Worm (Caenorhabditis elegans) whole organism, L2 larva: ENCODE results near the gene C03A3.3.
A peak's percentile ranks its signal among the peaks of the same experiment; 100 is the strongest.

ENCODE experiments used
- C34F6.9 ChIP-seq: fragments of 150-350 bp; optimal IDR thresholded peaks from 2 replicates; lab custom pipeline; 2014; ENCODE audit warnings: missing biosample characterization, missing genetic modification characterization
- F13H6.1 ChIP-seq: sonication (generic microtip); optimal IDR thresholded peaks from 2 replicates; lab custom pipeline; 2016; ENCODE audit warnings: missing genetic modification characterization, missing compliant biosample characterization
- R02D3.7 ChIP-seq: fragments of 150-350 bp; optimal IDR thresholded peaks from 2 replicates; lab custom pipeline; 2014; ENCODE audit warnings: missing biosample characterization, missing genetic modification characterization
- Y55F3AM.14 ChIP-seq: fragments of 200-800 bp; sonication (Bioruptor generic); optimal IDR thresholded peaks from 2 replicates; lab custom pipeline; 2018; ENCODE audit warnings: mild to moderate bottlenecking, missing genetic modification characterization, missing compliant biosample characterization
- ZK546.5 ChIP-seq: sonication (generic microtip); optimal IDR thresholded peaks from 2 replicates; lab custom pipeline; 2017; ENCODE audit warnings: missing biosample characterization, missing genetic modification characterization
- alr-1 ChIP-seq: fragments of 150-350 bp; optimal IDR thresholded peaks from 2 replicates; lab custom pipeline; 2014; ENCODE audit warnings: missing biosample characterization, missing genetic modification characterization
- blmp-1 ChIP-seq: sonication (generic microtip); optimal IDR thresholded peaks from 2 replicates; lab custom pipeline; 2017; ENCODE audit warnings: missing genetic modification characterization, mild to moderate bottlenecking, missing compliant biosample characterization, antibody characterized with exemption, moderate library complexity; ENCODE audit not compliant: insufficient read depth
- ceh-16 ChIP-seq: fragments of 150-350 bp; optimal IDR thresholded peaks from 2 replicates; lab custom pipeline; 2014; ENCODE audit warnings: missing biosample characterization, missing genetic modification characterization
- ceh-82 ChIP-seq: fragments of 150-350 bp; optimal IDR thresholded peaks from 2 replicates; lab custom pipeline; 2014; ENCODE audit warnings: missing biosample characterization, missing genetic modification characterization
- dmd-4 ChIP-seq: sonication (generic microtip); optimal IDR thresholded peaks from 2 replicates; lab custom pipeline; 2017; ENCODE audit warnings: missing biosample characterization, missing genetic modification characterization
- elt-3 ChIP-seq: sonication (generic microtip); optimal IDR thresholded peaks from 2 replicates; lab custom pipeline; 2017; ENCODE audit warnings: missing biosample characterization, missing genetic modification characterization
- fos-1 ChIP-seq: fragments of 150-350 bp; optimal IDR thresholded peaks from 2 replicates; lab custom pipeline; 2014; ENCODE audit warnings: missing biosample characterization, missing genetic modification characterization
- lin-39 ChIP-seq: fragments of 150-350 bp; optimal IDR thresholded peaks from 2 replicates; lab custom pipeline; 2014; ENCODE audit warnings: missing biosample characterization, missing genetic modification reagents, missing genetic modification characterization
- lsy-2 ChIP-seq, 2 experiments: fragments of 150-350 bp in 1 of 2; sonication (generic microtip) in 1 of 2; optimal IDR thresholded peaks; 2 replicates each; lab custom pipeline; 2014 to 2017; ENCODE audit warnings: missing biosample characterization in 2 of 2, missing genetic modification characterization in 2 of 2
- mab-5 ChIP-seq: fragments of 150-350 bp; optimal IDR thresholded peaks from 2 replicates; lab custom pipeline; 2014; ENCODE audit warnings: missing biosample characterization, missing genetic modification characterization
- mbf-1 ChIP-seq: sonication (generic microtip); optimal IDR thresholded peaks from 2 replicates; lab custom pipeline; 2017; ENCODE audit warnings: missing biosample characterization, missing genetic modification characterization
- nhr-11 ChIP-seq: fragments of 150-350 bp; optimal IDR thresholded peaks from 2 replicates; lab custom pipeline; 2014; ENCODE audit warnings: missing biosample characterization, missing genetic modification characterization
- nhr-12 ChIP-seq: fragments of 150-350 bp; optimal IDR thresholded peaks from 2 replicates; lab custom pipeline; 2014; ENCODE audit warnings: missing biosample characterization, missing genetic modification characterization
- nhr-129 ChIP-seq: fragments of 150-350 bp; optimal IDR thresholded peaks from 2 replicates; lab custom pipeline; 2014; ENCODE audit warnings: missing biosample characterization, missing genetic modification characterization
- nhr-21 ChIP-seq: fragments of 150-350 bp; optimal IDR thresholded peaks from 2 replicates; lab custom pipeline; 2014; ENCODE audit warnings: missing biosample characterization, missing genetic modification characterization
- nhr-237 ChIP-seq: fragments of 150-350 bp; optimal IDR thresholded peaks from 2 replicates; lab custom pipeline; 2014; ENCODE audit warnings: missing biosample characterization, missing genetic modification characterization
- nhr-25 ChIP-seq: fragments of 150-350 bp; sonication (generic microtip); optimal IDR thresholded peaks from 3 replicates; lab custom pipeline; 2014; ENCODE audit warnings: missing biosample characterization, missing genetic modification characterization
- nhr-77 ChIP-seq: fragments of 150-350 bp; optimal IDR thresholded peaks from 2 replicates; lab custom pipeline; 2014; ENCODE audit warnings: missing biosample characterization, missing genetic modification characterization
- peb-1 ChIP-seq: fragments of 150-350 bp; optimal IDR thresholded peaks from 2 replicates; lab custom pipeline; 2014; ENCODE audit warnings: missing biosample characterization, missing genetic modification characterization
- sem-4 ChIP-seq: fragments of 150-350 bp; optimal IDR thresholded peaks from 2 replicates; lab custom pipeline; 2014; ENCODE audit warnings: missing biosample characterization, missing genetic modification reagents, missing genetic modification characterization
- skn-1 ChIP-seq: sonication (generic microtip); optimal IDR thresholded peaks from 2 replicates; lab custom pipeline; 2017; ENCODE audit warnings: missing biosample characterization, missing genetic modification characterization
- sma-3 ChIP-seq: sonication (generic microtip); optimal IDR thresholded peaks from 2 replicates; lab custom pipeline; 2016; ENCODE audit warnings: missing genetic modification reagents, missing genetic modification characterization, missing compliant biosample characterization
- sma-9 ChIP-seq, 2 experiments: fragments of 150-350 bp in 1 of 2; sonication (generic microtip) in 1 of 2; optimal IDR thresholded peaks; 2 replicates each; lab custom pipeline; 2014 to 2016; ENCODE audit warnings: missing genetic modification characterization in 2 of 2, mild to moderate bottlenecking in 1 of 2, missing biosample characterization in 1 of 2, missing compliant biosample characterization in 1 of 2, missing genetic modification reagents in 1 of 2, moderate library complexity in 1 of 2
- snpc-4 ChIP-seq: fragments of 150-350 bp; optimal IDR thresholded peaks from 2 replicates; lab custom pipeline; 2014; ENCODE audit warnings: missing biosample characterization, missing genetic modification characterization
- unc-39 ChIP-seq: fragments of 150-350 bp; optimal IDR thresholded peaks from 2 replicates; lab custom pipeline; 2014; ENCODE audit warnings: missing biosample characterization, missing genetic modification characterization
- unc-55 ChIP-seq: fragments of 150-350 bp; sonication (generic microtip); optimal IDR thresholded peaks from 3 replicates; lab custom pipeline; 2014; ENCODE audit warnings: missing biosample characterization, missing genetic modification reagents, missing genetic modification characterization
- unc-62 ChIP-seq: fragments of 150-350 bp; optimal IDR thresholded peaks from 2 replicates; lab custom pipeline; 2014; ENCODE audit warnings: missing biosample characterization, missing genetic modification reagents, missing genetic modification characterization
- zag-1 ChIP-seq: fragments of 150-350 bp; optimal IDR thresholded peaks from 2 replicates; lab custom pipeline; 2014; ENCODE audit warnings: missing biosample characterization, missing genetic modification characterization
- ztf-1 ChIP-seq: fragments of 200-800 bp; sonication (Bioruptor generic); conservative IDR thresholded peaks from 2 replicates; pipeline ENCODE4 v1.3.6; 2022; ENCODE audit warnings: missing genetic modification characterization, missing compliant biosample characterization
- ztf-11 ChIP-seq: sonication (generic microtip); optimal IDR thresholded peaks from 2 replicates; lab custom pipeline; 2017; ENCODE audit warnings: missing biosample characterization, missing genetic modification characterization
- ztf-4 ChIP-seq: fragments of 150-350 bp; optimal IDR thresholded peaks from 2 replicates; lab custom pipeline; 2014; ENCODE audit warnings: missing biosample characterization, missing genetic modification characterization

The C03A3.3 gene

DNA sequence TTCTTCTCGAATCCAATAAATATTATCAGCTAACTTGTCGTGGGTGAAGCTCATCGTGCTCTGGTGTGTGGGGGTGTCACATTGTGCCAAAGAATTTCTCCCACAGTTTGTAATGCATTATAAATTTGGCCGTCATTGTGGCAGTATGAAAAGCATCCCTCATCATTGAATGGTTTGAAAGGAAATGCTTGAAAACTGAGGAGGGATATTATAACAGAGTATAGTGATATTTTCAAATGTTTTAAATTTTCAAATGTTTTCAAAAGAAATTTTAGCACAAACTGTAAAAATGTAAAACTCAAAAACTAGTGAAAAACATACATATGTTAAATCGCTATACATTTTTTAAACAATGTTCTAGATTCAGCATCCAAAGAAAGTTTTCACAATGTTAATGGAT lies at the start of gene C03A3.3:
Gene C03A3.3 (minus strand): TSS at position 101 of the 400 bp plus-strand sequence.
- TF ChIP-seq R02D3.7 (tag; lab: Kevin White, UChicago) (no peak), unc-55 (GFP tag; lab: Kevin White, UChicago) (peak; percentile 31), skn-1 (tag; lab: Kevin White, UChicago) (no peak)
- TF ChIP-seq, all 48 proteins: peak for 1

DNA sequence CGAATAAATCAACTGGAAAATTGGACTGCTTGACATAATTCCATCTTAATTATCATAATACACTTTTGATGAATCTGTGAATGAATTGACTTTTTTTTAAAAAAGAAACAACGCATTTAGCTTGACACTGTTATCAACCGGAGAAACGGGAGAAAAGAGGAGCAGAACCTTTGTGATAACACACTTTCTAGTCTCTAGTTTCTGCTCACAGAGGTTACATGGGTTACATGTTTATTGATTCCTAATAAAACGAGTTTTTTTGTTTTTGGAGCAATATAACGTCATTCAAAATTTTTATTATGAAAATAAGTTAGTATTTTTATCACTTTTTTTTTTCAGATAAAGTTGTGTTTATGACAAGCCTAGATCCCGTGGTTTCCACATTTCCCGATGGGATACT lies 49.1 kb upstream of the C03A3.3 start, which contains the start of gene hizr-1:
Gene hizr-1 (plus strand): TSS at position 340 of the 400 bp plus-strand sequence.
- TF ChIP-seq elt-3: no peak
- no peak for TF ChIP-seq nhr-12 (tag; lab: Kevin White, UChicago)
- TF ChIP-seq ztf-11 (tag; lab: Kevin White, UChicago): no peak
- TF ChIP-seq fos-1: peak; percentile 43
- no peak for TF ChIP-seq unc-62
- no peak for TF ChIP-seq nhr-77 (tag; lab: Kevin White, UChicago)
- no peak for TF ChIP-seq ZK546.5 (tag; lab: Kevin White, UChicago)

DNA sequence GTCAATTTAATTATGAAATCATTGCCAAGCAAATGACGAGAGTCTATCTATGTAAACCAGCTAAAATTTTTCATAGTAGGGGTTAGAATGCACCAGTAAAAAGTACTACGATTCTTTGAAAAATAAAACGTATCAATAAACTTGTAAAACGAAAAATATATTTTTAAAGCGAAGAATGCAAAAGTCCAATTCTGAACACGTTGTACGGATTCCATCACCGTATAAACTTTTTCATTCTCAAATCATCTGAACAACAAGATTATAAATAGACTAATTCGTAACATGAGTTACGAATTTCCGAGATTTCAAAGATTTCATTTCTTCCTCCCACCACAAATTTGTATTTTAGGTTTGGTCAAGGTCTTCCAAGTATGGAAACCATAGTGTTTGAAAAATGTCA lies 47.9 kb upstream of the C03A3.3 start, which contains the start of gene nlp-57:
Gene nlp-57 (plus strand): TSS at position 301 of the 400 bp plus-strand sequence.
- TF ChIP-seq ztf-11 (tag; lab: Kevin White, UChicago) (no peak), ztf-4 (tag; lab: Kevin White, UChicago) (no peak), nhr-11 (tag; lab: Kevin White, UChicago) (no peak), sem-4 (no peak), dmd-4 (tag; lab: Kevin White, UChicago) (no peak), mbf-1 (tag; lab: Kevin White, UChicago) (no peak), nhr-25 (tag; lab: Kevin White, UChicago) (no peak), blmp-1 (no peak), lsy-2 (tag; optimal IDR thresholded peaks at IDR 0.05; lab: Kevin White, UChicago) (no peak), unc-39 (no peak), nhr-237 (tag; lab: Kevin White, UChicago) (no peak), sma-3 (GFP tag; lab: Kevin White, UChicago) (no peak), nhr-129 (tag; lab: Kevin White, UChicago) (no peak), R02D3.7 (tag; lab: Kevin White, UChicago) (no peak), lin-39 (tag; lab: Kevin White, UChicago) (no peak), ceh-16 (no peak), mab-5 (tag; lab: Kevin White, UChicago) (no peak)

DNA sequence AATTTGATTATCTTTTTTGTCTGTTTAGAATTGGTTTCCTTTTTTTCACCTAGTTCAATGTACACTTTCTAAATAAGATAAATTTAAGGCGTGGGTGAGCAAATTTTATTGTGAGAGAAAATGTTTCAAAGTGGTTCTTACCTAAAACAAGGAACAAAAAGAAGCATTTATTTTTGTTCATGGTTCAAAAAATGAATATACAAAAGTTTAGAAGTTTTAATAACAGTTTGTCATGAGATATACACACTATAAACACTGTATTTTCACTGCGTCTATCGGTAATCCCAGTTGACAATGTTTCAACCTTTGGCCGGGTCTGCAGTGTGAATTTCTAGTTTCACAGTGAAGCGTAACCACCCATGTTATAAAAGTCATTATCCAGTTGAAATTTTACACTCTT lies 46.5 kb upstream of the C03A3.3 start, which contains the start of gene F08G12.11:
Gene F08G12.11 (minus strand): TSS at position 181 of the 400 bp plus-strand sequence.
- TF ChIP-seq Y55F3AM.14 (no peak), nhr-21 (no peak), skn-1 (tag; lab: Kevin White, UChicago) (no peak), mab-5 (tag; lab: Kevin White, UChicago) (no peak), ceh-82 (tag; lab: Kevin White, UChicago) (no peak), sma-9 (GFP tag; optimal IDR thresholded peaks at IDR 0.05; lab: Kevin White, UChicago) (no peak), sma-9 (tag; optimal IDR thresholded peaks at IDR 0.05; lab: Kevin White, UChicago) (no peak), lin-39 (tag; lab: Kevin White, UChicago) (no peak), sma-3 (GFP tag; lab: Kevin White, UChicago) (no peak), ceh-16 (no peak), snpc-4 (no peak), fos-1 (no peak), nhr-12 (tag; lab: Kevin White, UChicago) (no peak), peb-1 (tag; lab: Kevin White, UChicago) (no peak), C34F6.9 (no peak), alr-1 (tag; lab: Kevin White, UChicago) (no peak), unc-39 (no peak), dmd-4 (tag; lab: Kevin White, UChicago) (no peak), F13H6.1 (no peak), zag-1 (tag; lab: Kevin White, UChicago) (no peak), nhr-25 (tag; lab: Kevin White, UChicago) (no peak)

DNA sequence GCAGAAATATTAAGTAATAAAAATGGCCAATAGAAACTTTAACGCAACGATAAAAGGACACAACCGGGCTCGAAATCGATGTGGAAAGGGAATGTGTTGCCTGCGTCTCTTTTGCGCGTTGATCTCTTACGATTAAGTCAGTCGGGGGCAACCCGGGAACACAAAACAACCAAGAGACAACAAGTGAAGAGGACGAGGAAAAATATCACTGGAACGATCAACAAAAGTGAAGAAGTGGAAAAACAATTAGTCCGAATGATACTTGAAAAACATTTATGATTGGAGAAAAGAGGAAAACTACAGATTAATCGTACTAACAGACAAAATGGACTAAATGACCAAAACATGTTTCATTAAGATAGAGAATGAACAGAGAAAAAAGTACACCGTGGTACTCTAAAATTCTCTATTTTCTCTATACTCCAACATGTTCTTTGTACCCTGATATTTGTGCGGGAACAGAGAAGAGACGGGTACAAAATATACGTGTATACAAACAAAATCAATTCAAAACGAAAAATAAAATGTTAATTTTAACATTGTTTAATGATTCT lies 41.5 kb upstream of the C03A3.3 start, which contains the start of gene F08G12.5:
Gene F08G12.5 (minus strand): TSS at position 1 of the 554 bp plus-strand sequence.
- no peak for TF ChIP-seq snpc-4
- TF ChIP-seq ztf-1: no peak
- no peak for TF ChIP-seq ceh-82 (tag; lab: Kevin White, UChicago)
- peak; percentile 4 for TF ChIP-seq sma-9 (GFP tag; optimal IDR thresholded peaks at IDR 0.05; lab: Kevin White, UChicago)
- no peak for TF ChIP-seq sma-9 (tag; optimal IDR thresholded peaks at IDR 0.05; lab: Kevin White, UChicago)
- peak; percentile 10 for TF ChIP-seq C34F6.9
